Worm (Caenorhabditis elegans) whole organism, mixed stage, embryonic: ENCODE results near the gene F40H3.1.

Source experiments
- cnd-1 ChIP-seq: fragments of 200-800 bp; sonication (Bioruptor generic); optimal IDR thresholded peaks from 2 replicates; lab custom pipeline; 2018; ENCODE audit warnings: mild to moderate bottlenecking, missing genetic modification characterization, missing compliant biosample characterization
- lin-13 ChIP-seq: fragments of 150-350 bp; optimal IDR thresholded peaks from 2 replicates; lab custom pipeline; 2014; ENCODE audit warnings: missing biosample characterization, missing genetic modification characterization
- mep-1 ChIP-seq: fragments of 150-350 bp; optimal IDR thresholded peaks from 2 replicates; lab custom pipeline; 2017; ENCODE audit warnings: missing biosample characterization, missing genetic modification reagents, missing genetic modification characterization, inconsistent platforms
- nhr-12 ChIP-seq: fragments of 150-350 bp; optimal IDR thresholded peaks from 2 replicates; lab custom pipeline; 2014; ENCODE audit warnings: missing biosample characterization, missing genetic modification characterization
- nhr-28 ChIP-seq: fragments of 150-350 bp; optimal IDR thresholded peaks from 2 replicates; lab custom pipeline; 2014; ENCODE audit warnings: missing biosample characterization, missing genetic modification characterization
- unc-120 ChIP-seq: sonication (generic microtip); optimal IDR thresholded peaks from 2 replicates; lab custom pipeline; 2017; ENCODE audit warnings: missing genetic modification characterization, missing compliant biosample characterization; ENCODE audit not compliant: poor library complexity, severe bottlenecking
- unc-39 ChIP-seq: fragments of 150-350 bp; optimal IDR thresholded peaks from 2 replicates; lab custom pipeline; 2014; ENCODE audit warnings: missing biosample characterization, missing genetic modification characterization
- unc-62 ChIP-seq: fragments of 150-350 bp; optimal IDR thresholded peaks from 2 replicates; lab custom pipeline; 2014; ENCODE audit warnings: missing biosample characterization, missing genetic modification reagents, missing genetic modification characterization

DNA sequence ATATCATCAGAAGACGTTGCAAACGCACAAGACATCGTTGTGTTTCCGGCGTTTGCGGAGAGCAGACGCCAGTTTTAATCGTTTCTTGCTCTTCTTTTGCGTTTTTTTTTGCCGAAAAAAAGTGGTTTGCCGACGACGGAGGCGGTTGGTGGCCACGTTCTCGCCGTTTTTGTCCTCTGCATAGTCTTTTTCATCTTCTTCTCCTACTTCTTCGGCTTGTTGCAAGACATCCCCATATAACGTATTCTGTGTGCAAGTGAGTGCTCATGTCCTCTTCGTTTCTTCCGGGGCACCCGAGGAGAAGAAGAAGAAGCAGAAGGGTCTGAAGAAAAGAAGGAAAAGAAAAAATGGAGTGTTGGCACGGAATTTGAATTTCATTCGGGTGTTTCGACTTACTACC is 4.6 kb upstream of the F40H3.1 start:
- TF ChIP-seq mep-1 (tag; lab: Kevin White, UChicago) (no peak), cnd-1 (tag; lab: Kevin White, UChicago) (no peak), unc-39 (tag; lab: Kevin White, UChicago) (no peak), nhr-12 (tag; lab: Kevin White, UChicago) (no peak), unc-120 (no peak), lin-13 (tag; lab: Kevin White, UChicago) (no peak), nhr-28 (tag; lab: Kevin White, UChicago) (no peak), unc-62 (GFP tag; lab: Kevin White, UChicago) (no peak)
